Worm (Caenorhabditis elegans) whole organism, L2 larva: ENCODE measurements around the gene F55H2.5.

ENCODE experiments used
- C34F6.9 ChIP-seq: fragments of 150-350 bp; optimal IDR thresholded peaks from 2 replicates; lab custom pipeline; 2014; ENCODE audit warnings: missing biosample characterization, missing genetic modification characterization
- aly-2 ChIP-seq: fragments of 150-350 bp; optimal IDR thresholded peaks from 2 replicates; lab custom pipeline; 2014; ENCODE audit warnings: missing biosample characterization, missing genetic modification characterization
- ceh-82 ChIP-seq: fragments of 150-350 bp; optimal IDR thresholded peaks from 2 replicates; lab custom pipeline; 2014; ENCODE audit warnings: missing biosample characterization, missing genetic modification characterization
- egl-27 ChIP-seq: sonication (generic microtip); optimal IDR thresholded peaks from 3 replicates; lab custom pipeline; 2017; ENCODE audit warnings: missing biosample characterization, missing genetic modification reagents, missing genetic modification characterization
- fos-1 ChIP-seq: fragments of 150-350 bp; optimal IDR thresholded peaks from 2 replicates; lab custom pipeline; 2014; ENCODE audit warnings: missing biosample characterization, missing genetic modification characterization
- lin-11 ChIP-seq: fragments of 150-350 bp; sonication (generic microtip); optimal IDR thresholded peaks from 2 replicates; lab custom pipeline; 2014; ENCODE audit warnings: missing biosample characterization, missing genetic modification characterization, inconsistent platforms, mixed read lengths
- mab-5 ChIP-seq: fragments of 150-350 bp; optimal IDR thresholded peaks from 2 replicates; lab custom pipeline; 2014; ENCODE audit warnings: missing biosample characterization, missing genetic modification characterization
- nhr-129 ChIP-seq: fragments of 150-350 bp; optimal IDR thresholded peaks from 2 replicates; lab custom pipeline; 2014; ENCODE audit warnings: missing biosample characterization, missing genetic modification characterization
- nhr-21 ChIP-seq: fragments of 150-350 bp; optimal IDR thresholded peaks from 2 replicates; lab custom pipeline; 2014; ENCODE audit warnings: missing biosample characterization, missing genetic modification characterization
- nhr-77 ChIP-seq: fragments of 150-350 bp; optimal IDR thresholded peaks from 2 replicates; lab custom pipeline; 2014; ENCODE audit warnings: missing biosample characterization, missing genetic modification characterization
- unc-62 ChIP-seq: fragments of 150-350 bp; optimal IDR thresholded peaks from 2 replicates; lab custom pipeline; 2014; ENCODE audit warnings: missing biosample characterization, missing genetic modification reagents, missing genetic modification characterization
- ztf-11 ChIP-seq: sonication (generic microtip); optimal IDR thresholded peaks from 2 replicates; lab custom pipeline; 2017; ENCODE audit warnings: missing biosample characterization, missing genetic modification characterization

DNA sequence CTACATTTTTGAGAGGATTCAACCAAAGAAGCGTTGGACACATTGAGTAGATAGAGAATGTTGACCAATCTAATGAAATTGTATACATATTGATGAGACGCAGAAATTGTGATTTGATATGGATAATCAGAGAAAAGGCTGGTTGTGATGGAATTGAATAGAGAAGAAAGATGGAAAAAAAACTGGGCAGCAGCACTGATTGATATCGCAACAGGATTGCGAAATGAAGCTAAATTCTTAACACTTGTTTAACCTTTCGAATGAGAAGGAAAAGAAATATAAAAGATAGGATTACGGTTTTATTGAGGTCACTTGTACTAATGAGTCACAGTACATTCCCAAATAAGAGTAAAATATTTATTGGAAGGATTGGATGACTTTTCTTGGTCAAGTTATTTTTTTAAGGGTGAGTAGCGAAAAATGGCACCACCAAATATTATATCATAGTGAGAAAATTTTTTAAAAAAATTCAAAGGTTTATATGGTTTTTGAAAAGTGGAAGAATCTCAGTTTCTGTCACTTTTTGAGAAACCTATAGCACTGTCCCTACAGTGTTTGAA is 9.0 kb upstream of the F55H2.5 start:
- no peak for TF ChIP-seq nhr-129 (tag; lab: Kevin White, UChicago)
- no peak for TF ChIP-seq unc-62 (GFP tag; lab: Kevin White, UChicago)
- no peak for TF ChIP-seq mab-5 (tag; lab: Kevin White, UChicago)
- TF ChIP-seq ztf-11 (tag; lab: Kevin White, UChicago): no peak
- no peak for TF ChIP-seq lin-11 (tag; lab: Kevin White, UChicago)
- TF ChIP-seq C34F6.9 (tag; lab: Kevin White, UChicago): no peak
- TF ChIP-seq nhr-77 (tag; lab: Kevin White, UChicago): no peak
- TF ChIP-seq egl-27 (tag; lab: Kevin White, UChicago): no peak
- no peak for TF ChIP-seq aly-2
- TF ChIP-seq nhr-21 (tag; lab: Kevin White, UChicago): peak; percentile 5
- peak; percentile 71 for TF ChIP-seq fos-1 (tag; lab: Kevin White, UChicago)
- TF ChIP-seq ceh-82: no peak
